Worm (Caenorhabditis elegans) whole organism, early embryonic: Measurements from ENCODE around the gene F42A9.3.

Experiments
- aly-1 ChIP-seq: sonication (generic microtip); optimal IDR thresholded peaks from 2 replicates; lab custom pipeline; 2016; ENCODE audit warnings: missing genetic modification characterization, missing compliant biosample characterization
- ama-1 ChIP-seq: fragments of 150-350 bp; optimal IDR thresholded peaks from 2 replicates; lab custom pipeline; 2014
- ceh-13 ChIP-seq: fragments of 200-800 bp; sonication (Bioruptor generic); optimal IDR thresholded peaks from 2 replicates; lab custom pipeline; 2018; ENCODE audit warnings: mild to moderate bottlenecking, missing genetic modification characterization, missing compliant biosample characterization
- ceh-36 ChIP-seq: sonication (generic microtip); optimal IDR thresholded peaks from 2 replicates; lab custom pipeline; 2016; ENCODE audit warnings: missing genetic modification characterization, inconsistent platforms, missing compliant biosample characterization
- ets-7 ChIP-seq: sonication (generic microtip); optimal IDR thresholded peaks from 2 replicates; lab custom pipeline; 2016; ENCODE audit warnings: missing genotype, missing genetic modification characterization, missing compliant biosample characterization
- flt-1 ChIP-seq: fragments of 200-800 bp; sonication (Bioruptor generic); IDR thresholded peaks from 2 replicates; pipeline ENCODE4 v1.3.6; 2022; ENCODE audit warnings: missing genetic modification characterization, missing compliant biosample characterization
- hmbx-1 ChIP-seq: sonication (generic microtip); optimal IDR thresholded peaks from 2 replicates; lab custom pipeline; 2016; ENCODE audit warnings: mild to moderate bottlenecking, missing genetic modification characterization, missing compliant biosample characterization
- hmg-4 ChIP-seq: fragments of 200-800 bp; sonication (Bioruptor generic); optimal IDR thresholded peaks from 2 replicates; lab custom pipeline; 2018; ENCODE audit warnings: mild to moderate bottlenecking, missing genetic modification characterization, missing compliant biosample characterization
- hnd-1 ChIP-seq: sonication (generic microtip); optimal IDR thresholded peaks from 2 replicates; lab custom pipeline; 2016; ENCODE audit warnings: missing genetic modification characterization, missing compliant biosample characterization
- pes-1 ChIP-seq: fragments of 200-800 bp; sonication (Bioruptor generic); IDR thresholded peaks from 2 replicates; pipeline ENCODE4 v1.3.6; 2022; ENCODE audit warnings: missing genetic modification reagents, missing genetic modification characterization, missing compliant biosample characterization
- scrt-1 ChIP-seq: fragments of 200-800 bp; sonication (Bioruptor generic); IDR thresholded peaks from 2 replicates; pipeline ENCODE4 v1.3.6; 2022; ENCODE audit warnings: missing genetic modification characterization, missing compliant biosample characterization
- sea-1 ChIP-seq: fragments of 200-800 bp; sonication (Bioruptor generic); conservative IDR thresholded peaks from 2 replicates; pipeline ENCODE4 v1.3.6; 2022; ENCODE audit warnings: missing genetic modification characterization, missing compliant biosample characterization
- tbx-11 ChIP-seq: fragments of 200-800 bp; sonication (Bioruptor generic); IDR thresholded peaks from 2 replicates; pipeline ENCODE4 v1.3.6; 2022; ENCODE audit warnings: missing genetic modification characterization, missing compliant biosample characterization
- tra-4 ChIP-seq: sonication (generic microtip); optimal IDR thresholded peaks from 2 replicates; lab custom pipeline; 2017; ENCODE audit warnings: missing genetic modification characterization, missing compliant biosample characterization

DNA sequence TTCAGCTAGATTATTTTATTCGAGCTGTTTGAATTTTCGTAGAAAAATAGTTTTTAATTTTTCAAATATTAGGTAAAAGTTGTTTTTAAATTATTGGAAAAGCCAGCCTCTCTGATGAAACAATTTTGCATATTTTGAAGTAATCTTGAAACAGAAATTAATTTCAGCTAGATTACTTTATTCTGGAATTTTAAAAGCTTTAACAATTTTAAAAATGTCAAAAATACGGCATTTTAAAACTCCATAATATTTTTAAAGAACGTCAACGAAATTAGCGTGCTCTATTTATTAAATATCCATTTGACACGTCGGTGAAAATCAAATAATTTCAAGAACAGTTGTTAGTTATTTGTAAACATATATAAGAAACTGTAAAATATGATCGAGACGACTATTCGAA is 14.2 kb upstream of the F42A9.3 start, which contains the start of gene Y59H11AR.10:
- TF ChIP-seq flt-1 (GFP tag; lab: Robert Waterston, UW) (no peak), ceh-13 (GFP tag; lab: Kevin White, UChicago) (no peak), ceh-36 (no peak), ama-1 (lab: Kevin White, UChicago) (no peak), hmg-4 (no peak), hmbx-1 (tag; lab: Kevin White, UChicago) (no peak), ets-7 (tag; lab: Kevin White, UChicago) (no peak), tra-4 (tag; lab: Kevin White, UChicago) (no peak), scrt-1 (GFP tag; lab: Robert Waterston, UW) (no peak), pes-1 (GFP tag; lab: Robert Waterston, UW) (no peak), aly-1 (no peak), hnd-1 (tag; lab: Kevin White, UChicago) (no peak), tbx-11 (GFP tag; lab: Robert Waterston, UW) (no peak), sea-1 (GFP tag; lab: Robert Waterston, UW) (no peak)
